Worm (Caenorhabditis elegans) whole organism, L4/young adult: Measurements from ENCODE around the gene dlat-2.

Source experiments
- W03F9.2 ChIP-seq: fragments of 150-350 bp; optimal IDR thresholded peaks from 2 replicates; lab custom pipeline; 2014; ENCODE audit warnings: missing biosample characterization, missing genetic modification characterization
- dao-5 ChIP-seq: sonication (generic microtip); optimal IDR thresholded peaks from 2 replicates; lab custom pipeline; 2016; ENCODE audit warnings: missing genotype, missing genetic modification characterization, moderate library complexity, missing compliant biosample characterization
- him-1 ChIP-seq: sonication (generic microtip); optimal IDR thresholded peaks from 2 replicates; lab custom pipeline; 2016; ENCODE audit warnings: missing genotype, missing genetic modification reagents, missing genetic modification characterization, missing compliant biosample characterization

dlat-2 gene

DNA sequence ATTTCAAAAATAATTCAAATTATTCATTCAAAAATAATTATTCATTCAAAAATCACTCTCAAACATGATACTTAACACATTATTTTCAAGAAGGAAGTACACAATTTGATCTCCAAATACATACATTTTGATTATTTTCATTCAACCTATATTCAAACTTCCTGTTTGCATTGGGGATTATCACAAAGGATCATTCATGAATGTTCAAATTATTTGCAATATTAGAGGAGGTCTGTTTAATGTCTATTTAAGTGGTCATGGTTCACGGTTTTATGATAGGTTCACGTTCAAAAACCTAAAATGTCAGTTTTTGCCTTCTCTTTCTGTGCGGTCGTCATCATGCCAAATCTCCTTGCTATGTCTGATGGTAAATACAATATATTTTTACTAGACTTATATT lies 19.3 kb upstream of the dlat-2 start, which contains the start of gene clec-202:
Gene clec-202, plus strand, starts transcription at position 301 of the 400 bp plus-strand sequence.
- no peak for TF ChIP-seq W03F9.2

DNA sequence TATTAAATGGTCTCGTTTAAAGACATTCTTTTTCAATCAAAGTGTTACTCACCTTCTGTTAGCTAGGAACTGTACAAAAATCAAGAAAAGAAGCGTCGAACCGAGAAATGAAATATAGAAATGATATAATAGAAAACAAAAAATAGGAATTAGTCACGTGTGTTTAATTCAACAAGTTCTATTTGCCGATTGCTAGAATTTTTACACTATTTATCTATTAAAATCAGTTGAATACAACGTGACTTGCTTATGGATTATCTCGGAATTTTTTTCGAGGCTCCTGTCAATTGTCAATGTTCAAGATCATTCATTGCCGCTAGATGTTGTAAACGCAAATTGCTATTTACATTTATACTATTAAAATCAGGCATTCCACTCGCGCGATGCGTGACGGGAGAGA lies 13.1 kb upstream of the dlat-2 start, which contains the start of gene zipt-17:
Gene zipt-17, minus strand, starts transcription at position 101 of the 400 bp plus-strand sequence.
- TF ChIP-seq W03F9.2 (no peak), him-1 (no peak), dao-5 (tag; lab: Kevin White, UChicago) (no peak)

- TF ChIP-seq dao-5 (tag; lab: Kevin White, UChicago) (no peak), W03F9.2 (no peak), him-1 (no peak)
These were observed 12.1 kb upstream of the dlat-2 start, which contains the start of gene trh-1 for ce11 chrIV:17368292-17368691. Gene trh-1 (plus strand): TSS chrIV:17368592.

- TF ChIP-seq him-1 (no peak), W03F9.2 (no peak), dao-5 (tag; lab: Kevin White, UChicago) (no peak)
These were observed 9.0 kb upstream of the dlat-2 start, which contains the start of gene C30H6.5 for ce11 chrIV:17371469-17371868. Gene C30H6.5 (plus strand): TSS chrIV:17371769.

DNA sequence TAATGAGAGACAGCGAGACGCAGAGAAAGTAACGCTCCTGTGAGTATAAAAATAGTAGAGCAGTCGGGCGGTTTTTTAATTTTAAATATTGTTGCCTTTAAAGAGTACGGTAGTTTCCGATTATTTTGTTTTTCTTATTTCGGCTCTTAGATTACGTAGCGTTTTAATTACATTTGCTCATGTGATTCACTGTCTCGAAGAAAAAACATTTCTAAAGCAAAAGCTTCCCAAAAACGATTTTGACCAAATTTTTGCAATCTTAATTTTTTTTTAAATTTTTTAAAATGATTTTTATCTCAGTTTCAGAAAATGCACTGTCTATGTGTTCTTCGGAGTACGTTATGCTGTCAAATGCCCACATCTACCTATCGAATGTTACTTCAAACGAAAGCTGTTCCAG lies 4.3 kb upstream of the dlat-2 start, which contains the start of gene haf-1:
Gene haf-1, plus strand, starts transcription at position 301 of the 400 bp plus-strand sequence.
- TF ChIP-seq dao-5 (tag; lab: Kevin White, UChicago): no peak
- TF ChIP-seq W03F9.2: no peak
- TF ChIP-seq him-1: no peak

DNA sequence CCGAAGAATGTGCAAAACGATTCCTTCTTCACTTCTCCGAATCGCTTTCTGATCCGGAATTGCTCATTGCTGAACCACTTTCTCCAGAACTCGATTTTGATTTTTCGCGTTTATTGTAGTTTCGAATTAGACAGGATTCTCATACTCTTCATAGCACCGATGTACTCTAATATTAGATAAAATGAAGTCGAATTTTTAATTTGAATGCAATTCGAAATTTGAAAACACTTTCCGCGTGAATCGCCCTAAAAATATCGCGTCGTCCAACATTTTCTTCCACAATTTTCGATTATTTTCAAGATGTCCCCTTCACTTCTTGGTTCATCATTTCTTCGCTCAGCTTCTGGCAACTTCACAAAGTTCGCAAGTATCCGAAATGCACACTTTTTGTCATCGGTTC lies 1.6 kb downstream of the dlat-2 start, which contains the start of gene C30H6.8:
Gene C30H6.8, plus strand, starts transcription at position 301 of the 400 bp plus-strand sequence.
- no peak for TF ChIP-seq him-1
- no peak for TF ChIP-seq dao-5 (tag; lab: Kevin White, UChicago)
- no peak for TF ChIP-seq W03F9.2

DNA sequence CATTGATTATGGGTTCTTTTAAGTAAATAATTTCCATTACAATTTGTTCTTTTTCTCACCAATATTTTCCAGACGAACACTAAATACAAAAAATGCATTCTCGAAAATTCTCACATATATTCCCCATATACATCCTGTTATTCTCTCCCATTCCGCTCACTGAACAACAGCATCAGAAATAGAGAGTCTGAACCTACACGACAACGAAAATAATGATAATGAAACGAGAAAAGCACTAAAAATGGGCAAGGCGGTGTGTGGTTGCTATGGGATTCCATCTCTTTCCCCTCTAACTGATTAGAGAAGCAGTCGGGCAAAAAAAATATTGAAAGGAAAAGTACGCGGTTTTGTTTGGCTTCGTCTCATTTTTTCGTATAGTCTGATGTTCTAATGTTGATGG lies 2.6 kb downstream of the dlat-2 start, which contains the start of gene C30H6.12:
Gene C30H6.12, plus strand, starts transcription at position 301 of the 400 bp plus-strand sequence.
- TF ChIP-seq W03F9.2: no peak
- TF ChIP-seq him-1: no peak
- no peak for TF ChIP-seq dao-5 (tag; lab: Kevin White, UChicago)

DNA sequence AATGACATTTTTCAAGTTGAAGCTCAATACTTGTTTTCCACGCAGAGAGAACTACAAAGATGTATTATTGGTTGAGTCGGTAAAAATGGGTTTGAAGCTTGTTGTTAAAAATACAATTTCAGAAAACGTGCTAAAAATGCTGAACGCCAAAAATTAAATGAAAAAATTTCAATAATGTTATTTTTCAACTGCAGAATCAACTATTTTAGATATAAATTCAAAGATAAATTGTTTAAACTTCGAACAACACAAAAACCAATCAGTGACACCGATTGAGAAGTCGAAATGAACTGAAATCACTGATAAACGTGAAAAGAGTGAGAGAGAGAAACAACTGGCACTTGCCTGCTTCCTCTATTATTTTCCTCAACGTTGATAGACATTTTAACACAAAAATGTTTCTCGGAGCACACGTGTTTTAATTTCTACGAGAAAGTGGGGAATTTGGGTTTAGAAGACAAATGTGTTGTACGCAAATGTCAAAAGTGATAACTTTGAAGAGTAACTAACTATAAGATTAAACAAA lies 7.1 kb downstream of the dlat-2 start, which contains the start of gene T02D1.8:
Gene T02D1.8, minus strand, starts transcription at position 51 of the 526 bp plus-strand sequence.
- TF ChIP-seq dao-5 (tag; lab: Kevin White, UChicago): no peak
- TF ChIP-seq him-1: no peak
- TF ChIP-seq W03F9.2: no peak

ce11 chrIV:17395910-17396309 lies 15.5 kb downstream of the dlat-2 start, which contains the start of gene sru-15:
Gene sru-15 (plus strand): TSS chrIV:17396210.
- TF ChIP-seq W03F9.2 (no peak), dao-5 (tag; lab: Kevin White, UChicago) (no peak), him-1 (no peak)

ce11 chrIV:17399455-17399854 lies 19.0 kb downstream of the dlat-2 start, which contains the start of gene T02D1.4:
Gene T02D1.4 (plus strand): TSS chrIV:17399755.
- TF ChIP-seq W03F9.2 (no peak), him-1 (no peak), dao-5 (tag; lab: Kevin White, UChicago) (no peak)

ce11 chrIV:17405530-17405929 lies 25.1 kb downstream of the dlat-2 start, which contains the start of gene pmp-4:
Gene pmp-4 (minus strand): TSS chrIV:17405630.
- TF ChIP-seq W03F9.2 (no peak), him-1 (no peak), dao-5 (tag; lab: Kevin White, UChicago) (no peak)

DNA sequence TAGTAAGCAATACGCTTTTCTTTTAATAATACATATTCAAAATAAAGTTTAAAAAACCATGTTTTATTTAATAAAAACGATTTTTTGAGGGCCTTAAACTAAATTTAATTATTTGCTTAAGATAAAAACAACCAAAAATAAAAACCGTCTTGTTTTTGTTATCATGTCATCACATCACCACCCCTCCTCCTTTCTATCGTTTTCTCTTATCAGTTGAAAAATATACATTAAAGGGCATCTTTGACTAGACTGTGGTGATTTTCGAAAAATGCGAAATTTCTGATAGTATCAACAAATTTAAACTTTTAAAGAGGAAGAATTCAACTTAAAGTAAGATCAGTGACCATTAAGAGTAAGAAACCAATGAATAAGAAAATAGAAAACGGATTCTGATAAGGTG lies 25.7 kb downstream of the dlat-2 start:
- TF ChIP-seq him-1 (no peak), dao-5 (tag; lab: Kevin White, UChicago) (no peak), W03F9.2 (no peak)

- no peak for TF ChIP-seq dao-5 (tag; lab: Kevin White, UChicago)
- no peak for TF ChIP-seq W03F9.2
- TF ChIP-seq him-1: no peak
These were observed 26.6 kb downstream of the dlat-2 start, which contains the start of gene T02D1.7 for ce11 chrIV:17407025-17407424. Gene T02D1.7 (minus strand): TSS chrIV:17407125.

ce11 chrIV:17407491-17407890 lies 27.1 kb downstream of the dlat-2 start, which contains the start of gene T02D1.9:
Gene T02D1.9 (minus strand): TSS chrIV:17407591.
- no peak for TF ChIP-seq dao-5 (tag; lab: Kevin White, UChicago)
- no peak for TF ChIP-seq him-1
- no peak for TF ChIP-seq W03F9.2

DNA sequence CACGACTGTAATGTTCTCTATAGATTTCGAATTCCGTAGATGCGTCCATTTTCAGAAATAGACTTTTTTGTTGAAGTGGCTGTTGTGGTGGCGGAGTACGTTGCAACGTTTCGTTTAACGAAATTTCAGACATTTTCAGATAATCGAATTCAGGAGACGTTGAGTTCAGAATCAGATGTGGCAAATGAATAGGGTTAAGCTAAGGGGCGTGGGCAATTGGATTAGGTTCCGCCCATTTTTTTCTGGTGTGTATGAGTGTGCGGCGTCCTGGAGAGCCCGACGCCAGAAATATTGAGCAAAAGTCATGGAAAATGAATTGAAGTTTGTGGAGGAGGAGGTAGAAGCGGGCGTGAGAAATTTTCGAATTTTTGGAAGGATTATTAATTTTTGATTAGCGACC lies 32.9 kb downstream of the dlat-2 start:
- TF ChIP-seq W03F9.2: no peak
- TF ChIP-seq him-1: no peak
- no peak for TF ChIP-seq dao-5 (tag; lab: Kevin White, UChicago)
